Worm (Caenorhabditis elegans): ENCODE results near the gene atf-4.

ce11 chrX:14791195-14791739 is 19.3 kb downstream of the atf-4 start:
- TF ChIP-seq med-1 (GFP tag; optimal IDR thresholded peaks at IDR 0.05; ENCODE audit: insufficient read depth) (no peak), tab-1 (GFP tag; IDR thresholded peaks at IDR 0.05) (no peak), T22C8.4 (GFP tag; IDR thresholded peaks at IDR 0.05) (no peak), ztf-23 (GFP tag; IDR thresholded peaks at IDR 0.05) (no peak), flt-1 (GFP tag; IDR thresholded peaks at IDR 0.05) (no peak), ref-1 (GFP tag; conservative IDR thresholded peaks at IDR 0.05) (no peak), klf-2 (GFP tag; conservative IDR thresholded peaks at IDR 0.05) (no peak)

Measured in whole organism, midembryonic.